Worm (Caenorhabditis elegans) whole organism, L1 larva: ENCODE results near the gene Y44F5A.1.

Experiments used
- C04F5.9 ChIP-seq: sonication (generic microtip); optimal IDR thresholded peaks from 2 replicates; lab custom pipeline; 2016; ENCODE audit warnings: missing genetic modification characterization, missing compliant biosample characterization
- C16A3.4 ChIP-seq: fragments of 150-350 bp; optimal IDR thresholded peaks from 2 replicates; lab custom pipeline; 2014; ENCODE audit warnings: missing biosample characterization, missing genetic modification characterization
- F16B12.6 ChIP-seq: fragments of 150-350 bp; optimal IDR thresholded peaks from 2 replicates; lab custom pipeline; 2014; ENCODE audit warnings: missing biosample characterization, missing genetic modification characterization
- ceh-63 ChIP-seq: fragments of 200-800 bp; sonication (Bioruptor generic); optimal IDR thresholded peaks from 2 replicates; lab custom pipeline; 2018; ENCODE audit warnings: mild to moderate bottlenecking, missing genetic modification characterization, missing compliant biosample characterization
- ceh-8 ChIP-seq: fragments of 200-800 bp; sonication (Bioruptor generic); optimal IDR thresholded peaks from 2 replicates; lab custom pipeline; 2018; ENCODE audit warnings: mild to moderate bottlenecking, missing genetic modification characterization, moderate library complexity, missing compliant biosample characterization
- ceh-82 ChIP-seq, 3 experiments: fragments of 150-350 bp in 1 of 3; sonication (generic microtip) in 2 of 3; optimal IDR thresholded peaks; 2 replicates each; lab custom pipeline; 2014 to 2017; ENCODE audit warnings: missing biosample characterization in 3 of 3, missing genetic modification characterization in 3 of 3
- ceh-90 ChIP-seq: sonication (generic microtip); optimal IDR thresholded peaks from 2 replicates; lab custom pipeline; 2016; ENCODE audit warnings: missing genetic modification characterization, missing compliant biosample characterization
- ces-1 ChIP-seq: fragments of 150-350 bp; optimal IDR thresholded peaks from 2 replicates; lab custom pipeline; 2014; ENCODE audit warnings: missing biosample characterization, missing genetic modification reagents, missing genetic modification characterization
- dpl-1 ChIP-seq, 3 experiments: fragments of 150-350 bp in 2 of 3; sonication (generic microtip) in 1 of 3; optimal IDR thresholded peaks; 2 replicates each; lab custom pipeline; 2014 to 2017; ENCODE audit warnings: missing biosample characterization in 3 of 3, missing genetic modification characterization in 3 of 3, missing genetic modification reagents in 3 of 3
- dsc-1 ChIP-seq: sonication (generic microtip); optimal IDR thresholded peaks from 2 replicates; lab custom pipeline; 2016; ENCODE audit warnings: mild to moderate bottlenecking, missing genetic modification characterization, missing compliant biosample characterization
- efl-3 ChIP-seq: fragments of 200-800 bp; sonication (Bioruptor generic); optimal IDR thresholded peaks from 2 replicates; lab custom pipeline; 2018; ENCODE audit warnings: mild to moderate bottlenecking, missing genetic modification characterization, missing compliant biosample characterization
- egl-27 ChIP-seq, 2 experiments: fragments of 150-350 bp in 1 of 2; sonication (generic microtip); optimal IDR thresholded peaks; 3 replicates each; lab custom pipeline; 2017 to 2018; ENCODE audit warnings: missing biosample characterization in 2 of 2, missing genetic modification characterization in 2 of 2, missing genetic modification reagents in 2 of 2
- elt-3 ChIP-seq, 6 experiments: fragments of 150-350 bp in 1 of 6; sonication (generic microtip); optimal IDR thresholded peaks; 2 replicates each; lab custom pipeline; 2017 to 2018; ENCODE audit warnings: missing biosample characterization in 6 of 6, missing genetic modification characterization in 6 of 6, inconsistent platforms in 1 of 6
- fkh-10 ChIP-seq: sonication (generic microtip); optimal IDR thresholded peaks from 2 replicates; lab custom pipeline; 2017; ENCODE audit warnings: missing biosample characterization, missing genetic modification reagents, missing genetic modification characterization
- fkh-4 ChIP-seq: sonication (generic microtip); optimal IDR thresholded peaks from 2 replicates; lab custom pipeline; 2016; ENCODE audit warnings: missing compliant biosample characterization, missing genetic modification characterization, borderline replicate concordance
- fkh-8 ChIP-seq: sonication (generic microtip); optimal IDR thresholded peaks from 2 replicates; lab custom pipeline; 2016; ENCODE audit warnings: mild to moderate bottlenecking, missing genetic modification characterization, missing compliant biosample characterization
- hlh-17 ChIP-seq: fragments of 200-800 bp; sonication (Bioruptor generic); optimal IDR thresholded peaks from 2 replicates; lab custom pipeline; 2018; ENCODE audit warnings: missing genetic modification characterization, mild to moderate bottlenecking, missing compliant biosample characterization, moderate library complexity, borderline replicate concordance
- hpl-2 ChIP-seq: fragments of 150-350 bp; optimal IDR thresholded peaks from 2 replicates; lab custom pipeline; 2014; ENCODE audit warnings: missing biosample characterization, missing genetic modification reagents, missing genetic modification characterization
- irx-1 ChIP-seq: sonication (generic microtip); optimal IDR thresholded peaks from 2 replicates; lab custom pipeline; 2016; ENCODE audit warnings: missing genetic modification characterization, missing compliant biosample characterization
- isw-1 ChIP-seq: fragments of 200-800 bp; sonication (Bioruptor generic); IDR thresholded peaks from 2 replicates; pipeline ENCODE4 v1.3.6; 2022; ENCODE audit warnings: missing genetic modification characterization, missing compliant biosample characterization
- jun-1 ChIP-seq: fragments of 150-350 bp; optimal IDR thresholded peaks from 2 replicates; lab custom pipeline; 2014; ENCODE audit warnings: missing biosample characterization, missing genetic modification reagents, missing genetic modification characterization
- lin-13 ChIP-seq: fragments of 150-350 bp; optimal IDR thresholded peaks from 2 replicates; lab custom pipeline; 2014; ENCODE audit warnings: missing biosample characterization, missing genetic modification reagents, missing genetic modification characterization
- lin-15B ChIP-seq: fragments of 150-350 bp; sonication (generic microtip); optimal IDR thresholded peaks from 3 replicates; lab custom pipeline; 2014; ENCODE audit warnings: missing biosample characterization, missing genetic modification characterization
- lin-39 ChIP-seq: fragments of 150-350 bp; optimal IDR thresholded peaks from 2 replicates; lab custom pipeline; 2014; ENCODE audit warnings: missing biosample characterization, missing genetic modification reagents, missing genetic modification characterization
- lir-3 ChIP-seq: sonication (generic microtip); optimal IDR thresholded peaks from 2 replicates; lab custom pipeline; 2016; ENCODE audit warnings: mild to moderate bottlenecking, missing genetic modification characterization, moderate library complexity, missing compliant biosample characterization; ENCODE audit not compliant: poor library complexity
- mab-9 ChIP-seq: fragments of 200-800 bp; sonication (Bioruptor generic); IDR thresholded peaks from 2 replicates; pipeline ENCODE4 v1.3.6; 2022; ENCODE audit warnings: missing genetic modification reagents, missing genetic modification characterization, missing compliant biosample characterization
- mef-2 ChIP-seq: fragments of 150-350 bp; optimal IDR thresholded peaks from 2 replicates; lab custom pipeline; 2014; ENCODE audit warnings: missing biosample characterization, missing genetic modification characterization
- mep-1 ChIP-seq: fragments of 150-350 bp; optimal IDR thresholded peaks from 2 replicates; lab custom pipeline; 2014; ENCODE audit warnings: missing biosample characterization, missing genetic modification characterization
- nhr-11 ChIP-seq: fragments of 150-350 bp; optimal IDR thresholded peaks from 2 replicates; lab custom pipeline; 2014; ENCODE audit warnings: missing biosample characterization, missing genetic modification characterization
- nhr-19 ChIP-seq: fragments of 200-800 bp; sonication (Bioruptor generic); conservative IDR thresholded peaks from 2 replicates; pipeline ENCODE4 v1.3.6; 2022; ENCODE audit warnings: missing genetic modification characterization, missing compliant biosample characterization
- nhr-20 ChIP-seq: sonication (generic microtip); optimal IDR thresholded peaks from 2 replicates; lab custom pipeline; 2016; ENCODE audit warnings: mild to moderate bottlenecking, missing genetic modification characterization, missing compliant biosample characterization
- nhr-237 ChIP-seq: fragments of 150-350 bp; optimal IDR thresholded peaks from 2 replicates; lab custom pipeline; 2014; ENCODE audit warnings: missing biosample characterization, missing genetic modification characterization
- nhr-28 ChIP-seq: fragments of 150-350 bp; optimal IDR thresholded peaks from 2 replicates; lab custom pipeline; 2014; ENCODE audit warnings: missing biosample characterization, missing genetic modification characterization
- nhr-71 ChIP-seq: sonication (generic microtip); optimal IDR thresholded peaks from 2 replicates; lab custom pipeline; 2016; ENCODE audit warnings: mild to moderate bottlenecking, missing genetic modification characterization, moderate library complexity, missing compliant biosample characterization
- nhr-77 ChIP-seq: fragments of 150-350 bp; optimal IDR thresholded peaks from 2 replicates; lab custom pipeline; 2014; ENCODE audit warnings: missing biosample characterization, missing genetic modification characterization
- nhr-85 ChIP-seq: sonication (generic microtip); peaks from one replicate; lab custom pipeline; 2016; ENCODE audit warnings: missing genetic modification characterization, inconsistent platforms, missing compliant biosample characterization
- nhr-90 ChIP-seq: sonication (generic microtip); optimal IDR thresholded peaks from 2 replicates; lab custom pipeline; 2016; ENCODE audit warnings: mild to moderate bottlenecking, missing genetic modification characterization, missing compliant biosample characterization; ENCODE audit not compliant: poor library complexity
- pqm-1 ChIP-seq: sonication (generic microtip); optimal IDR thresholded peaks from 3 replicates; lab custom pipeline; 2017; ENCODE audit warnings: missing biosample characterization, missing genetic modification characterization
- rnt-1 ChIP-seq: sonication (generic microtip); optimal IDR thresholded peaks from 2 replicates; lab custom pipeline; 2016; ENCODE audit warnings: mild to moderate bottlenecking, missing genetic modification characterization, moderate library complexity, missing compliant biosample characterization
- skn-1 ChIP-seq: fragments of 150-350 bp; optimal IDR thresholded peaks from 2 replicates; lab custom pipeline; 2014; ENCODE audit warnings: missing biosample characterization, missing genetic modification characterization
- snpc-4 ChIP-seq: fragments of 150-350 bp; optimal IDR thresholded peaks from 2 replicates; lab custom pipeline; 2014; ENCODE audit warnings: missing biosample characterization, missing genetic modification characterization
- sox-4 ChIP-seq: sonication (generic microtip); optimal IDR thresholded peaks from 2 replicates; lab custom pipeline; 2016; ENCODE audit warnings: missing genetic modification characterization, missing compliant biosample characterization
- sptf-1 ChIP-seq: fragments of 150-350 bp; optimal IDR thresholded peaks from 2 replicates; lab custom pipeline; 2014; ENCODE audit warnings: missing biosample characterization, missing genetic modification characterization
- swsn-7 ChIP-seq: sonication (generic microtip); optimal IDR thresholded peaks from 2 replicates; lab custom pipeline; 2016; ENCODE audit warnings: missing genetic modification characterization, missing compliant biosample characterization
- tbx-2 ChIP-seq: sonication (generic microtip); optimal IDR thresholded peaks from 2 replicates; lab custom pipeline; 2016; ENCODE audit warnings: missing genetic modification characterization, missing compliant biosample characterization
- tlp-1 ChIP-seq: fragments of 150-350 bp; optimal IDR thresholded peaks from 2 replicates; lab custom pipeline; 2014; ENCODE audit warnings: missing biosample characterization, missing genetic modification characterization
- unc-130 ChIP-seq: fragments of 150-350 bp; optimal IDR thresholded peaks from 2 replicates; lab custom pipeline; 2017; ENCODE audit warnings: missing biosample characterization, missing genetic modification characterization, inconsistent platforms
- unc-30 ChIP-seq: sonication (generic microtip); optimal IDR thresholded peaks from 2 replicates; lab custom pipeline; 2017; ENCODE audit warnings: missing biosample characterization, missing genetic modification characterization
- unc-62 ChIP-seq: fragments of 150-350 bp; optimal IDR thresholded peaks from 2 replicates; lab custom pipeline; 2014; ENCODE audit warnings: missing biosample characterization, missing genetic modification reagents, missing genetic modification characterization
- unc-86 ChIP-seq: sonication (generic microtip); optimal IDR thresholded peaks from 2 replicates; lab custom pipeline; 2016; ENCODE audit warnings: missing genetic modification characterization, missing compliant biosample characterization
- unc-98 ChIP-seq: fragments of 200-800 bp; sonication (Bioruptor generic); IDR thresholded peaks from 2 replicates; pipeline ENCODE4 v1.3.6; 2022; ENCODE audit warnings: missing genetic modification characterization, missing compliant biosample characterization
- vab-15 ChIP-seq: sonication (generic microtip); optimal IDR thresholded peaks from 2 replicates; lab custom pipeline; 2017; ENCODE audit warnings: missing genotype, mild to moderate bottlenecking, missing genetic modification characterization, missing compliant biosample characterization
- ztf-11 ChIP-seq, 2 experiments: sonication (generic microtip); optimal IDR thresholded peaks; 2 replicates each; lab custom pipeline; 2016 to 2017; ENCODE audit warnings: missing genetic modification characterization in 2 of 2, missing biosample characterization in 1 of 2, missing compliant biosample characterization in 1 of 2

The Y44F5A.1 gene

ce11 chrIII:4237660-4238059 is 9.8 kb downstream of the Y44F5A.1 start:
- TF ChIP-seq unc-98 (peak; percentile 15; the same call in 1 of the 2 replicates), skn-1 (tag; lab: Kevin White, UChicago) (peak; percentile 80), mab-9 (GFP tag; lab: Robert Waterston, UW) (0 out of 2 replicates have a peak, but pooled peaks have one; percentile 25), nhr-20 (tag; lab: Kevin White, UChicago) (peak; percentile 100), ceh-90 (tag; lab: Kevin White, UChicago) (no peak), fkh-10 (GFP tag; lab: Kevin White, UChicago) (peak; percentile 95), pqm-1 (tag; lab: Kevin White, UChicago) (no peak), ceh-8 (GFP tag; lab: Kevin White, UChicago) (peak; percentile 81), dpl-1 (GFP tag; optimal IDR thresholded peaks at IDR 0.05; lab: Kevin White, UChicago) (peak; percentile 64 to 75 (median 68)), nhr-71 (tag; lab: Kevin White, UChicago) (peak; percentile 98), F16B12.6 (tag; lab: Kevin White, UChicago) (peak; percentile 3), snpc-4 (tag; lab: Kevin White, UChicago) (peak; percentile 39), lin-39 (tag; lab: Kevin White, UChicago) (peak; percentile 19), swsn-7 (tag; lab: Kevin White, UChicago) (peak; percentile 93), ceh-63 (GFP tag; lab: Kevin White, UChicago) (no peak), lin-13 (peak; percentile 91), hlh-17 (no peak), egl-27 (tag; optimal IDR thresholded peaks at IDR 0.05; lab: Kevin White, UChicago) (peak; percentile 61 to 94), unc-30 (tag; lab: Kevin White, UChicago) (no peak), fkh-4 (no peak), lir-3 (tag; lab: Kevin White, UChicago) (peak; percentile 84), dsc-1 (tag; lab: Kevin White, UChicago) (peak; percentile 85), sox-4 (peak; percentile 79), nhr-11 (tag; lab: Kevin White, UChicago) (peak; percentile 98), irx-1 (tag; lab: Kevin White, UChicago) (peak; percentile 89), elt-3 (tag; optimal IDR thresholded peaks at IDR 0.05; lab: Kevin White, UChicago) (peak in 4 of 6 experiments; percentile 42 to 75 (median 66)), sptf-1 (tag; lab: Kevin White, UChicago) (no peak), hpl-2 (peak; percentile 72), fkh-8 (peak; percentile 97), mep-1 (tag; lab: Kevin White, UChicago) (peak; percentile 92), C04F5.9 (tag; lab: Kevin White, UChicago) (peak; percentile 62), tbx-2 (tag; lab: Kevin White, UChicago) (peak; percentile 93), vab-15 (tag; lab: Kevin White, UChicago) (no peak), isw-1 (peak; percentile 77), C16A3.4 (tag; lab: Kevin White, UChicago) (peak; percentile 91), jun-1 (tag; lab: Kevin White, UChicago) (peak; percentile 94), nhr-237 (tag; lab: Kevin White, UChicago) (peak; percentile 93), efl-3 (GFP tag; lab: Kevin White, UChicago) (no peak), nhr-28 (peak; percentile 80), rnt-1 (tag; lab: Kevin White, UChicago) (peak; percentile 91), nhr-85 (tag; lab: Kevin White, UChicago) (peak; percentile 99), ztf-11 (tag; optimal IDR thresholded peaks at IDR 0.05; lab: Kevin White, UChicago) (no peak), ceh-82 (tag; optimal IDR thresholded peaks at IDR 0.05; lab: Kevin White, UChicago) (peak; percentile 72 to 79 (median 79)), unc-86 (tag; lab: Kevin White, UChicago) (peak; percentile 88), unc-130 (tag; lab: Kevin White, UChicago) (peak; percentile 69), tlp-1 (tag; lab: Kevin White, UChicago) (no peak), lin-15B (peak; percentile 25), ces-1 (GFP tag; lab: Kevin White, UChicago) (no peak), nhr-77 (tag; lab: Kevin White, UChicago) (peak; percentile 95), unc-62 (no peak), mef-2 (tag; lab: Kevin White, UChicago) (peak; percentile 57), nhr-90 (tag; lab: Kevin White, UChicago) (peak; percentile 91), nhr-19 (GFP tag; lab: Robert Waterston, UW) (peak; percentile 89)
